Worm (Caenorhabditis elegans) whole organism, L4 larva: Measurements from ENCODE around the gene F44A6.5.

Experiments
- F10B5.3 ChIP-seq: sonication (generic microtip); optimal IDR thresholded peaks from 2 replicates; lab custom pipeline; 2016; ENCODE audit warnings: mild to moderate bottlenecking, missing genetic modification characterization, missing compliant biosample characterization
- F26F4.8 ChIP-seq: fragments of 200-800 bp; sonication (Bioruptor generic); conservative IDR thresholded peaks from 2 replicates; pipeline ENCODE4 v1.3.6; 2022; ENCODE audit warnings: missing genetic modification characterization, missing compliant biosample characterization
- Y5F2A.4 ChIP-seq: fragments of 200-800 bp; sonication (Bioruptor generic); optimal IDR thresholded peaks from 2 replicates; lab custom pipeline; 2018; ENCODE audit warnings: mild to moderate bottlenecking, missing genetic modification characterization, missing compliant biosample characterization
- Y75B8A.6 ChIP-seq: fragments of 200-800 bp; sonication (Bioruptor generic); IDR thresholded peaks from 2 replicates; pipeline ENCODE4 v1.3.6; 2022; ENCODE audit warnings: missing genetic modification reagents, missing genetic modification characterization, missing compliant biosample characterization
- ZK337.2 ChIP-seq: fragments of 200-800 bp; sonication (Bioruptor generic); IDR thresholded peaks from 2 replicates; pipeline ENCODE4 v1.3.6; 2022; ENCODE audit warnings: missing genetic modification reagents, missing genetic modification characterization, missing compliant biosample characterization
- aha-1 ChIP-seq: fragments of 150-350 bp; peaks from one replicate; lab custom pipeline; 2014; ENCODE audit warnings: missing biosample characterization, missing genetic modification characterization
- ceh-28 ChIP-seq: fragments of 150-350 bp; optimal IDR thresholded peaks from 2 replicates; lab custom pipeline; 2014; ENCODE audit warnings: missing biosample characterization, missing genetic modification reagents, missing genetic modification characterization
- daf-12 ChIP-seq: fragments of 150-350 bp; optimal IDR thresholded peaks from 2 replicates; lab custom pipeline; 2014; ENCODE audit warnings: missing biosample characterization, missing genetic modification reagents, missing genetic modification characterization
- daf-16 ChIP-seq, 3 experiments: sonication (generic microtip); optimal IDR thresholded peaks; 2 replicates each; lab custom pipeline; 2016 to 2017; ENCODE audit warnings: missing genetic modification characterization in 3 of 3, missing genetic modification reagents in 3 of 3, mild to moderate bottlenecking in 2 of 3, missing compliant biosample characterization in 2 of 3, missing biosample characterization in 1 of 3, moderate library complexity in 1 of 3
- daf-8 ChIP-seq: fragments of 200-800 bp; sonication (Bioruptor generic); IDR thresholded peaks from 2 replicates; pipeline ENCODE4 v1.3.6; 2022; ENCODE audit warnings: missing genetic modification characterization, missing compliant biosample characterization
- dpl-1 ChIP-seq: fragments of 150-350 bp; optimal IDR thresholded peaks from 2 replicates; lab custom pipeline; 2014; ENCODE audit warnings: missing biosample characterization, missing genetic modification reagents, missing genetic modification characterization
- duxl-1 ChIP-seq: sonication (generic microtip); optimal IDR thresholded peaks from 2 replicates; lab custom pipeline; 2016; ENCODE audit warnings: mild to moderate bottlenecking, missing genetic modification characterization, moderate library complexity, missing compliant biosample characterization; ENCODE audit not compliant: poor library complexity
- fkh-10 ChIP-seq: fragments of 150-350 bp; optimal IDR thresholded peaks from 2 replicates; lab custom pipeline; 2014; ENCODE audit warnings: missing biosample characterization, missing genetic modification reagents, missing genetic modification characterization
- fos-1 ChIP-seq: fragments of 150-350 bp; optimal IDR thresholded peaks from 2 replicates; lab custom pipeline; 2014; ENCODE audit warnings: missing biosample characterization, missing genetic modification characterization
- hmg-1.1 ChIP-seq: fragments of 200-800 bp; sonication (Bioruptor generic); IDR thresholded peaks from 2 replicates; pipeline ENCODE4 v1.3.6; 2022; ENCODE audit warnings: missing genetic modification reagents, missing genetic modification characterization, missing compliant biosample characterization
- lin-1 ChIP-seq: fragments of 200-800 bp; sonication (Bioruptor generic); IDR thresholded peaks from 2 replicates; pipeline ENCODE4 v1.3.6; 2022; ENCODE audit warnings: missing genetic modification reagents, missing genetic modification characterization, missing compliant biosample characterization
- lin-13 ChIP-seq: fragments of 150-350 bp; optimal IDR thresholded peaks from 2 replicates; lab custom pipeline; 2014; ENCODE audit warnings: missing biosample characterization, missing genetic modification reagents, missing genetic modification characterization
- madf-5 ChIP-seq, 2 experiments: fragments of 200-800 bp; sonication (Bioruptor generic); IDR thresholded peaks; 2 replicates each; pipeline ENCODE4 v1.3.6; 2022; ENCODE audit warnings: missing compliant biosample characterization in 2 of 2, missing genetic modification characterization in 2 of 2
- mep-1 ChIP-seq: fragments of 150-350 bp; sonication (generic microtip); optimal IDR thresholded peaks from 3 replicates; lab custom pipeline; 2014; ENCODE audit warnings: missing biosample characterization, missing genetic modification characterization
- mes-2 ChIP-seq: sonication (generic microtip); optimal IDR thresholded peaks from 2 replicates; lab custom pipeline; 2016; ENCODE audit warnings: missing genotype, mild to moderate bottlenecking, missing genetic modification characterization, missing compliant biosample characterization; ENCODE audit not compliant: poor library complexity, severe bottlenecking
- mxl-2 ChIP-seq: fragments of 200-800 bp; sonication (Bioruptor generic); conservative IDR thresholded peaks from 2 replicates; pipeline ENCODE4 v1.3.6; 2022; ENCODE audit warnings: missing genetic modification reagents, missing genetic modification characterization, missing compliant biosample characterization
- mxl-3 ChIP-seq: fragments of 200-800 bp; sonication (Bioruptor generic); optimal IDR thresholded peaks from 2 replicates; lab custom pipeline; 2018; ENCODE audit warnings: mild to moderate bottlenecking, missing genetic modification characterization, missing compliant biosample characterization
- nhr-28 ChIP-seq: fragments of 150-350 bp; optimal IDR thresholded peaks from 2 replicates; lab custom pipeline; 2014; ENCODE audit warnings: missing biosample characterization, missing genetic modification characterization
- nhr-77 ChIP-seq: fragments of 150-350 bp; optimal IDR thresholded peaks from 2 replicates; lab custom pipeline; 2014; ENCODE audit warnings: missing biosample characterization, missing genetic modification characterization
- php-3 ChIP-seq: fragments of 200-800 bp; sonication (Bioruptor generic); IDR thresholded peaks from 2 replicates; pipeline ENCODE4 v1.3.6; 2022; ENCODE audit warnings: missing genetic modification reagents, missing genetic modification characterization, missing compliant biosample characterization
- sdz-12 ChIP-seq: fragments of 200-800 bp; sonication (Bioruptor generic); optimal IDR thresholded peaks from 2 replicates; lab custom pipeline; 2018; ENCODE audit warnings: mild to moderate bottlenecking, missing genetic modification characterization, missing compliant biosample characterization
- set-16 ChIP-seq: fragments of 200-800 bp; sonication (Bioruptor generic); IDR thresholded peaks from 2 replicates; pipeline ENCODE4 v1.3.6; 2022; ENCODE audit warnings: missing genetic modification reagents, missing genetic modification characterization, missing compliant biosample characterization
- snpc-1.2 ChIP-seq: fragments of 200-800 bp; sonication (Bioruptor generic); IDR thresholded peaks from 2 replicates; pipeline ENCODE4 v1.3.6; 2022; ENCODE audit warnings: missing genetic modification reagents, missing genetic modification characterization, missing compliant biosample characterization
- snpc-4 ChIP-seq: fragments of 150-350 bp; optimal IDR thresholded peaks from 2 replicates; lab custom pipeline; 2014; ENCODE audit warnings: missing biosample characterization, missing genetic modification characterization
- spr-3 ChIP-seq: fragments of 200-800 bp; sonication (Bioruptor generic); optimal IDR thresholded peaks from 2 replicates; lab custom pipeline; 2018; ENCODE audit warnings: mild to moderate bottlenecking, missing genetic modification characterization, missing compliant biosample characterization
- unc-62 ChIP-seq, 3 experiments: fragments of 150-350 bp in 1 of 3; sonication (generic microtip); optimal IDR thresholded peaks in 2 of 3; peaks in 1 of 3; 1 replicate in 1 of 3; 2 replicates in 2 of 3; lab custom pipeline; 2014 to 2017; ENCODE audit warnings: missing biosample characterization in 3 of 3, missing genetic modification characterization in 3 of 3, missing genetic modification reagents in 3 of 3, missing genotype in 1 of 3
- zfp-2 ChIP-seq: sonication (generic microtip); optimal IDR thresholded peaks from 2 replicates; lab custom pipeline; 2016; ENCODE audit warnings: mild to moderate bottlenecking, missing genetic modification characterization, missing compliant biosample characterization
- zip-11 ChIP-seq: fragments of 200-800 bp; sonication (Bioruptor generic); IDR thresholded peaks from 2 replicates; pipeline ENCODE4 v1.3.6; 2022; ENCODE audit warnings: missing genetic modification characterization, missing compliant biosample characterization
- zip-2 ChIP-seq: fragments of 150-350 bp; optimal IDR thresholded peaks from 2 replicates; lab custom pipeline; 2014; ENCODE audit warnings: missing biosample characterization, missing genetic modification characterization

The F44A6.5 gene

ce11 chrX:10205321-10205720 lies 13.4 kb downstream of the F44A6.5 start, which contains the start of gene sex-1:
Gene sex-1, minus strand, starts transcription at chrX:10205421.
- TF ChIP-seq F26F4.8 (GFP tag; lab: Robert Waterston, UW) (no peak), fkh-10 (no peak), mxl-2 (GFP tag; lab: Robert Waterston, UW) (no peak), madf-5 (GFP tag; IDR thresholded peaks at IDR 0.05; lab: Robert Waterston, UW) (no peak), lin-1 (GFP tag; lab: Robert Waterston, UW) (no peak), daf-16 (GFP tag; optimal IDR thresholded peaks at IDR 0.05; lab: Kevin White, UChicago) (no peak), daf-16 (tag; optimal IDR thresholded peaks at IDR 0.05; lab: Kevin White, UChicago) (no peak), mep-1 (tag; lab: Kevin White, UChicago) (no peak), snpc-1.2 (GFP tag; lab: Robert Waterston, UW) (no peak), Y75B8A.6 (GFP tag; lab: Robert Waterston, UW) (no peak), Y5F2A.4 (GFP tag; lab: Kevin White, UChicago) (no peak), nhr-77 (tag; lab: Kevin White, UChicago) (no peak), mxl-3 (GFP tag; lab: Kevin White, UChicago) (no peak), F10B5.3 (no peak), spr-3 (GFP tag; lab: Kevin White, UChicago) (no peak), fos-1 (no peak), zip-11 (GFP tag; lab: Robert Waterston, UW) (no peak)

- TF ChIP-seq hmg-1.1 (GFP tag; lab: Robert Waterston, UW) (0 out of 2 replicates have a peak, but pooled peaks have one; percentile 13), zip-2 (no peak)
Observed at ce11 chrX:10204313-10205063, 14.2 kb downstream of the F44A6.5 start.

- TF ChIP-seq nhr-77 (tag; lab: Kevin White, UChicago) (no peak), set-16 (no peak), php-3 (GFP tag; lab: Robert Waterston, UW) (no peak), lin-13 (GFP tag; lab: Kevin White, UChicago) (no peak), snpc-4 (tag; lab: Kevin White, UChicago) (no peak), ceh-28 (no peak), aha-1 (no peak), zfp-2 (tag; lab: Kevin White, UChicago) (no peak), mes-2 (tag; lab: Kevin White, UChicago) (no peak), F26F4.8 (GFP tag; lab: Robert Waterston, UW) (no peak), zip-2 (no peak), sdz-12 (no peak), dpl-1 (no peak), nhr-28 (tag; lab: Kevin White, UChicago) (no peak), ZK337.2 (GFP tag; lab: Robert Waterston, UW) (no peak), daf-12 (no peak), daf-8 (no peak)
- TF ChIP-seq, all 104 proteins: peak for 0
Observed at ce11 chrX:10203501-10203900, 15.2 kb downstream of the F44A6.5 start.

- TF ChIP-seq unc-62 (GFP tag; optimal IDR thresholded peaks at IDR 0.05 in 1 of 2; lab: Kevin White, UChicago): peak in 1 of 2 experiments; percentile 64
- no peak for TF ChIP-seq unc-62 (tag; optimal IDR thresholded peaks at IDR 0.05; lab: Kevin White, UChicago)
- TF ChIP-seq duxl-1 (tag; lab: Kevin White, UChicago): no peak
Observed at ce11 chrX:10199202-10199601, 19.5 kb downstream of the F44A6.5 start.
